Worm (Caenorhabditis elegans) whole organism, mixed stage, embryonic: ENCODE results near the gene T20B5.2.

Source experiments
- M03D4.4 ChIP-seq: sonication (generic microtip); optimal IDR thresholded peaks from 2 replicates; lab custom pipeline; 2017; ENCODE audit warnings: mild to moderate bottlenecking, missing genetic modification characterization, missing compliant biosample characterization
- bed-3 ChIP-seq: fragments of 200-800 bp; sonication (Bioruptor generic); optimal IDR thresholded peaks from 3 replicates; lab custom pipeline; 2018; ENCODE audit warnings: mild to moderate bottlenecking, missing genetic modification characterization, moderate library complexity, missing compliant biosample characterization
- blmp-1 ChIP-seq: fragments of 150-350 bp; optimal IDR thresholded peaks from 2 replicates; lab custom pipeline; 2014; ENCODE audit warnings: missing biosample characterization, missing genetic modification characterization
- ceh-39 ChIP-seq: fragments of 150-350 bp; optimal IDR thresholded peaks from 2 replicates; lab custom pipeline; 2014; ENCODE audit warnings: missing biosample characterization, missing genetic modification characterization
- ceh-43 ChIP-seq: fragments of 200-800 bp; sonication (Bioruptor generic); optimal IDR thresholded peaks from 2 replicates; lab custom pipeline; 2018; ENCODE audit warnings: mild to moderate bottlenecking, missing genetic modification characterization, moderate library complexity, missing compliant biosample characterization
- ceh-83 ChIP-seq: fragments of 200-800 bp; sonication (Bioruptor generic); optimal IDR thresholded peaks from 2 replicates; lab custom pipeline; 2018; ENCODE audit warnings: mild to moderate bottlenecking, missing genetic modification characterization, missing compliant biosample characterization
- ces-1 ChIP-seq: fragments of 150-350 bp; optimal IDR thresholded peaks from 2 replicates; lab custom pipeline; 2014; ENCODE audit warnings: missing biosample characterization, missing genetic modification reagents, missing genetic modification characterization
- cnd-1 ChIP-seq: fragments of 200-800 bp; sonication (Bioruptor generic); optimal IDR thresholded peaks from 2 replicates; lab custom pipeline; 2018; ENCODE audit warnings: mild to moderate bottlenecking, missing genetic modification characterization, missing compliant biosample characterization
- drap-1 ChIP-seq: fragments of 200-800 bp; sonication (Bioruptor generic); optimal IDR thresholded peaks from 3 replicates; lab custom pipeline; 2018; ENCODE audit warnings: mild to moderate bottlenecking, missing genetic modification characterization, missing compliant biosample characterization
- elt-1 ChIP-seq: sonication (generic microtip); optimal IDR thresholded peaks from 2 replicates; lab custom pipeline; 2017; ENCODE audit warnings: missing genetic modification characterization, mild to moderate bottlenecking, missing compliant biosample characterization, antibody characterized with exemption, moderate library complexity, borderline replicate concordance; ENCODE audit not compliant: insufficient read depth
- elt-3 ChIP-seq: fragments of 150-350 bp; optimal IDR thresholded peaks from 2 replicates; lab custom pipeline; 2014; ENCODE audit warnings: missing biosample characterization, missing genetic modification characterization
- flh-1 ChIP-seq: fragments of 200-800 bp; sonication (Bioruptor generic); optimal IDR thresholded peaks from 2 replicates; lab custom pipeline; 2018; ENCODE audit warnings: mild to moderate bottlenecking, missing genetic modification characterization, moderate library complexity, missing compliant biosample characterization
- ham-2 ChIP-seq: fragments of 200-800 bp; sonication (Bioruptor generic); optimal IDR thresholded peaks from 2 replicates; lab custom pipeline; 2018; ENCODE audit warnings: mild to moderate bottlenecking, missing genetic modification characterization, missing compliant biosample characterization
- hlh-1 ChIP-seq: fragments of 150-350 bp; optimal IDR thresholded peaks from 2 replicates; lab custom pipeline; 2014; ENCODE audit warnings: missing biosample characterization, missing genetic modification reagents, missing genetic modification characterization
- lin-13 ChIP-seq: fragments of 150-350 bp; optimal IDR thresholded peaks from 2 replicates; lab custom pipeline; 2014; ENCODE audit warnings: missing biosample characterization, missing genetic modification characterization
- lin-32 ChIP-seq: fragments of 200-800 bp; sonication (Bioruptor generic); optimal IDR thresholded peaks from 2 replicates; lab custom pipeline; 2018; ENCODE audit warnings: mild to moderate bottlenecking, missing genetic modification characterization, missing compliant biosample characterization
- lsy-2 ChIP-seq: fragments of 150-350 bp; optimal IDR thresholded peaks from 2 replicates; lab custom pipeline; 2014; ENCODE audit warnings: missing biosample characterization, missing genetic modification characterization
- mab-5 ChIP-seq: fragments of 150-350 bp; optimal IDR thresholded peaks from 2 replicates; lab custom pipeline; 2014; ENCODE audit warnings: missing biosample characterization, missing genetic modification characterization
- mep-1 ChIP-seq: fragments of 150-350 bp; optimal IDR thresholded peaks from 2 replicates; lab custom pipeline; 2017; ENCODE audit warnings: missing biosample characterization, missing genetic modification reagents, missing genetic modification characterization, inconsistent platforms
- mls-2 ChIP-seq: sonication (generic microtip); optimal IDR thresholded peaks from 2 replicates; lab custom pipeline; 2016; ENCODE audit warnings: mild to moderate bottlenecking, missing genetic modification characterization, moderate library complexity, missing compliant biosample characterization
- nhr-12 ChIP-seq: fragments of 150-350 bp; optimal IDR thresholded peaks from 2 replicates; lab custom pipeline; 2014; ENCODE audit warnings: missing biosample characterization, missing genetic modification characterization
- nhr-2 ChIP-seq: fragments of 150-350 bp; optimal IDR thresholded peaks from 2 replicates; lab custom pipeline; 2014; ENCODE audit warnings: missing biosample characterization, missing genetic modification characterization
- nhr-237 ChIP-seq: fragments of 150-350 bp; optimal IDR thresholded peaks from 2 replicates; lab custom pipeline; 2014; ENCODE audit warnings: missing biosample characterization, missing genetic modification characterization
- nhr-28 ChIP-seq: fragments of 150-350 bp; optimal IDR thresholded peaks from 2 replicates; lab custom pipeline; 2014; ENCODE audit warnings: missing biosample characterization, missing genetic modification characterization
- nhr-76 ChIP-seq: sonication (generic microtip); optimal IDR thresholded peaks from 2 replicates; lab custom pipeline; 2017; ENCODE audit warnings: missing biosample characterization, missing genetic modification characterization
- pha-4 ChIP-seq: fragments of 150-350 bp; optimal IDR thresholded peaks from 2 replicates; lab custom pipeline; 2018; ENCODE audit warnings: missing biosample characterization, missing genetic modification reagents, missing genetic modification characterization
- sem-2 ChIP-seq: fragments of 200-800 bp; sonication (Bioruptor generic); optimal IDR thresholded peaks from 2 replicates; lab custom pipeline; 2018; ENCODE audit warnings: mild to moderate bottlenecking, missing genetic modification characterization, missing compliant biosample characterization
- snpc-4 ChIP-seq: fragments of 150-350 bp; optimal IDR thresholded peaks from 2 replicates; lab custom pipeline; 2014; ENCODE audit warnings: missing biosample characterization, missing genetic modification characterization
- sptf-1 ChIP-seq: sonication (generic microtip); optimal IDR thresholded peaks from 2 replicates; lab custom pipeline; 2017; ENCODE audit warnings: mild to moderate bottlenecking, missing genetic modification characterization, moderate library complexity, missing compliant biosample characterization
- tbx-8 ChIP-seq: fragments of 200-800 bp; sonication (Bioruptor generic); optimal IDR thresholded peaks from 2 replicates; lab custom pipeline; 2018; ENCODE audit warnings: mild to moderate bottlenecking, missing genetic modification characterization, moderate library complexity, missing compliant biosample characterization
- unc-120 ChIP-seq: sonication (generic microtip); optimal IDR thresholded peaks from 2 replicates; lab custom pipeline; 2017; ENCODE audit warnings: missing genetic modification characterization, missing compliant biosample characterization; ENCODE audit not compliant: poor library complexity, severe bottlenecking
- unc-39 ChIP-seq: fragments of 150-350 bp; optimal IDR thresholded peaks from 2 replicates; lab custom pipeline; 2014; ENCODE audit warnings: missing biosample characterization, missing genetic modification characterization
- unc-62 ChIP-seq: fragments of 150-350 bp; optimal IDR thresholded peaks from 2 replicates; lab custom pipeline; 2014; ENCODE audit warnings: missing biosample characterization, missing genetic modification reagents, missing genetic modification characterization
- zip-8 ChIP-seq: fragments of 150-350 bp; optimal IDR thresholded peaks from 2 replicates; lab custom pipeline; 2014; ENCODE audit warnings: missing biosample characterization, missing genetic modification characterization
- ztf-11 ChIP-seq: fragments of 150-350 bp; optimal IDR thresholded peaks from 2 replicates; lab custom pipeline; 2014; ENCODE audit warnings: missing biosample characterization, missing genetic modification characterization

T20B5.2 gene

DNA sequence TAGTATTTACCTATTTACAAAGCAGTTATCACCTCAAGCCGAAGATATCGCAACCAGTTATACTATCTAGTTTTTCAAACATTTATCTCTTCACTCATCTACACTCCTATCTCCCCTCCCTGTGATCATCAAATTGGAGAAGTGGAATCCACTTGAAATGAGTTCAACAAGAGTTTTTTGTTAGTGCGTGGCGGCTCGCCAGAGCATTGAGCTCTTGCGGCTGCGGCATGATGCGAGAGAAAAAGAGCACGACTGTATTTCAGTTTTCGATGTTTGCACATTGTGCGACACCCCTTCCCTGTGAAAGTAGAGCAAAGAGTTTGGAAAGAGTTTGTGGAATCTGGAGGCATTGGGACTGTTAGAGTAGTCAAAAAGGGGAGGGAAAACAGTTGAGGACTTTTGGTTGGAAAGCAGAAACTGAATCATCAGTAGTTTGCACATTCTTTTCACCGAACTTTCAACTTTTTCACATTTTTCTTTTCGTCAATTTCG lies at the start of gene T20B5.2:
Gene T20B5.2 (plus strand): TSS at position 442 of the 492 bp plus-strand sequence.
- TF ChIP-seq cnd-1 (tag; lab: Kevin White, UChicago) = no peak

DNA sequence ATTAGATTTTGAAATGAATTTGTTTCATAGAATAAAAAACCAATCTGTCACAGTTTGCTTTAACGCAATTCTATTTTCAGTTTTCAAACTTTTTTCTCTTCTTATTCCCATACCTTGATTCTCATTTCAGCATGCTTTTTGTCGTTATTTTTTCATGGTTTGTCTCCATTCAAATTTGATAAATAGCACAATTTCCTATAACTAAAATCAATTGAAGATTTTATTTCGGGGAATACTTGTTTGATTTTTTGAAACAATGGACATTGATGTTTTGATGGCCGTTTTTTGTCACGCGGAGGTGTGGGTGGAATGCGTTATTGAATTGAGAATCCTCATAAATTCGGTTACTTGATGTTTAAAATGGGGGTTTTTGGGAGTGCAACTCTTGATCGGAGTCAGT lies 47.9 kb upstream of the T20B5.2 start, which contains the start of gene B0416.11:
Gene B0416.11 (minus strand): TSS at position 101 of the 400 bp plus-strand sequence.
- no peak for TF ChIP-seq blmp-1 (tag; lab: Kevin White, UChicago)
- no peak for TF ChIP-seq unc-62 (GFP tag; lab: Kevin White, UChicago)
- TF ChIP-seq nhr-28 (tag; lab: Kevin White, UChicago) = no peak
- no peak for TF ChIP-seq M03D4.4 (tag; lab: Kevin White, UChicago)
- TF ChIP-seq flh-1 = no peak
- TF ChIP-seq nhr-12 (tag; lab: Kevin White, UChicago) = no peak
- TF ChIP-seq unc-39 (tag; lab: Kevin White, UChicago) = no peak
- TF ChIP-seq nhr-2 = no peak
- TF ChIP-seq sem-2 (GFP tag; lab: Kevin White, UChicago) = no peak
- TF ChIP-seq mab-5 (tag; lab: Kevin White, UChicago) = no peak
- TF ChIP-seq mep-1 = no peak
- TF ChIP-seq hlh-1 (tag; lab: Kevin White, UChicago) = no peak
- TF ChIP-seq elt-3 (tag; lab: Kevin White, UChicago) = no peak
- TF ChIP-seq ceh-83 (GFP tag; lab: Kevin White, UChicago) = no peak
- no peak for TF ChIP-seq elt-1 (tag; lab: Kevin White, UChicago)
- no peak for TF ChIP-seq unc-120 (tag; lab: Kevin White, UChicago)

DNA sequence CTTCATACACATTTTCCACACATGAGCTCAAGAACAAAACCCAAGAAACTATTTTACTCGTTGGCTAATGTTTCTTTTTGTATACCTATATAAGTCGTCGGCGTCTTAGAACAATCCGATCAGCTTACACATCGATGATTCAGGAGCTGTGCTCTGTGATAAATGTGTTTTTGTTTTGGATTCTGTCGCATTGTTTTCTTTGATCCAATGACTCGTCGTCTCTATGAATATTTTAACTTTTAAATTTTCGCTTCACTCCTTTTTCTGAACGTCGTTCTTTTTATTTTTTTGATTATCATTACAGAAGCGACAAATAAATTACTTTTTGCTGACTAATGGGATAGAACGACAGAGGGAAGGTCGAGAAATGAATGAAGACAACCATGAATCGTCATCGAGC lies 39.6 kb upstream of the T20B5.2 start, which contains the start of gene B0416.3:
Gene B0416.3 (plus strand): TSS at position 301 of the 400 bp plus-strand sequence.
- no peak for TF ChIP-seq ceh-83 (GFP tag; lab: Kevin White, UChicago)
- TF ChIP-seq drap-1 = no peak
- TF ChIP-seq zip-8 = no peak
- no peak for TF ChIP-seq nhr-12 (tag; lab: Kevin White, UChicago)
- no peak for TF ChIP-seq ham-2
- TF ChIP-seq sem-2 (GFP tag; lab: Kevin White, UChicago) = no peak
- TF ChIP-seq cnd-1 (tag; lab: Kevin White, UChicago) = no peak
- TF ChIP-seq lsy-2 (tag; lab: Kevin White, UChicago) = no peak
- no peak for TF ChIP-seq sptf-1 (tag; lab: Kevin White, UChicago)
- no peak for TF ChIP-seq unc-39 (tag; lab: Kevin White, UChicago)
- no peak for TF ChIP-seq flh-1
- TF ChIP-seq elt-3 (tag; lab: Kevin White, UChicago) = no peak
- no peak for TF ChIP-seq unc-62 (GFP tag; lab: Kevin White, UChicago)
- TF ChIP-seq elt-1 (tag; lab: Kevin White, UChicago) = no peak
- TF ChIP-seq mab-5 (tag; lab: Kevin White, UChicago) = no peak
- no peak for TF ChIP-seq mls-2 (tag; lab: Kevin White, UChicago)
- no peak for TF ChIP-seq pha-4
- no peak for TF ChIP-seq unc-120 (tag; lab: Kevin White, UChicago)
- TF ChIP-seq M03D4.4 (tag; lab: Kevin White, UChicago) = no peak
- no peak for TF ChIP-seq snpc-4 (tag; lab: Kevin White, UChicago)

ce11 chrX:9295471-9295870 lies 35.5 kb upstream of the T20B5.2 start:
- TF ChIP-seq lin-13 (tag; lab: Kevin White, UChicago) = no peak
- TF ChIP-seq mep-1 = no peak
- TF ChIP-seq tbx-8 (GFP tag; lab: Kevin White, UChicago) = no peak
- no peak for TF ChIP-seq lin-32 (GFP tag; lab: Kevin White, UChicago)

ce11 chrX:9296591-9296990 lies 34.4 kb upstream of the T20B5.2 start, which contains the start of gene gly-13:
Gene gly-13, minus strand, starts transcription at chrX:9296622.
- peak; percentile 11 for TF ChIP-seq ces-1 (GFP tag; lab: Kevin White, UChicago)
- TF ChIP-seq unc-39 (tag; lab: Kevin White, UChicago) = no peak
- TF ChIP-seq ham-2 = peak; percentile 27
- peak; percentile 35 for TF ChIP-seq lin-32 (GFP tag; lab: Kevin White, UChicago)
- peak; percentile 31 for TF ChIP-seq tbx-8 (GFP tag; lab: Kevin White, UChicago)
- no peak for TF ChIP-seq M03D4.4 (tag; lab: Kevin White, UChicago)
- peak; percentile 33 for TF ChIP-seq cnd-1 (tag; lab: Kevin White, UChicago)
- no peak for TF ChIP-seq drap-1
- peak; percentile 65 for TF ChIP-seq nhr-76 (tag; lab: Kevin White, UChicago)
- TF ChIP-seq snpc-4 (tag; lab: Kevin White, UChicago) = no peak
- peak; percentile 29 for TF ChIP-seq hlh-1 (tag; lab: Kevin White, UChicago)
- TF ChIP-seq mls-2 (tag; lab: Kevin White, UChicago) = peak; percentile 72
- TF ChIP-seq unc-120 (tag; lab: Kevin White, UChicago) = no peak
- peak; percentile 56 for TF ChIP-seq mep-1
- TF ChIP-seq nhr-237 (tag; lab: Kevin White, UChicago) = no peak
- TF ChIP-seq sptf-1 (tag; lab: Kevin White, UChicago) = peak; percentile 87
- TF ChIP-seq blmp-1 (tag; lab: Kevin White, UChicago) = peak; percentile 10
- TF ChIP-seq sem-2 (GFP tag; lab: Kevin White, UChicago) = peak; percentile 48
- peak; percentile 26 for TF ChIP-seq bed-3 (GFP tag; lab: Kevin White, UChicago)
- TF ChIP-seq lin-13 (tag; lab: Kevin White, UChicago) = no peak
- TF ChIP-seq flh-1 = peak; percentile 9
- no peak for TF ChIP-seq nhr-2
- peak; percentile 19 for TF ChIP-seq ceh-83 (GFP tag; lab: Kevin White, UChicago)
- TF ChIP-seq ceh-39 (tag; lab: Kevin White, UChicago) = no peak
- TF ChIP-seq nhr-12 (tag; lab: Kevin White, UChicago) = no peak
- peak; percentile 4 for TF ChIP-seq pha-4
- peak; percentile 56 for TF ChIP-seq ceh-43 (GFP tag; lab: Kevin White, UChicago)
- TF ChIP-seq ztf-11 (tag; lab: Kevin White, UChicago) = peak; percentile 15
- TF ChIP-seq nhr-28 (tag; lab: Kevin White, UChicago) = no peak
- TF ChIP-seq lsy-2 (tag; lab: Kevin White, UChicago) = peak; percentile 41
- TF ChIP-seq, all 35 proteins: peak for 19
